Fruit fly (Drosophila melanogaster): ENCODE measurements around the gene IntS11.

Gene IntS11

DNA sequence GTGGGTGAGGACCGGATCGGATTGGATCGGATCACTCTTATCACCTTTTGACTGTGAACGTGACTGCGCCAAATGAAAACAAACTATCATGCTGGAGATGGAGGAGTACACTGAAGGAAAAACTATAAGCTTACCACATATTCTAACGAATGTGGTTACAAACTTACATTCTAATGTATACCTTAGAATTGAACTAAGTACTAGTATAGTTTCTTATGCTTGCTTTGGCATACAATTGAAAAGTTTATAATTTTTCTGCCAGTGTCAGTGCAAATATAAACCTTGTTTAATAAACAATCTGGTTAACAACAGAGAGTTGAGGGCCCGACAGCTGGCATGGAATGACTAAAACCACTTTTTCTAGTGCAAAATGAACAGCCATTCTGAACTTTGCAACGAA, 27.6 kb upstream of the IntS11 start (continued):
- TF ChIP-seq Max (GFP tag; optimal IDR thresholded peaks at IDR 0.05) (no peak), abd-A (tag; optimal IDR thresholded peaks at IDR 0.05) (no peak), cad (GFP tag; optimal IDR thresholded peaks at IDR 0.05) (no peak), ase (GFP tag; IDR thresholded peaks at IDR 0.05) (peak; percentile 34; the same call in 1 of the 3 replicates), gsb-n (tag; optimal IDR thresholded peaks at IDR 0.05) (peak; percentile 16), CG15479 (GFP tag; optimal IDR thresholded peaks at IDR 0.05) (no peak), Dad (GFP tag; optimal IDR thresholded peaks at IDR 0.05) (no peak), CG16815 (GFP tag; optimal IDR thresholded peaks at IDR 0.05) (no peak), cg (GFP tag; optimal IDR thresholded peaks at IDR 0.05) (no peak), Blimp-1 (GFP tag; optimal IDR thresholded peaks at IDR 0.05) (peak; percentile 43), gt (GFP tag; IDR thresholded peaks at IDR 0.05) (no peak), tup (GFP tag; optimal IDR thresholded peaks at IDR 0.05) (no peak), CG18476 (GFP tag; optimal IDR thresholded peaks at IDR 0.05) (no peak), CG11723 (GFP tag; optimal IDR thresholded peaks at IDR 0.05) (no peak), da (GFP tag; optimal IDR thresholded peaks at IDR 0.05) (no peak), CG8924 (tag; optimal IDR thresholded peaks at IDR 0.05) (no peak), CG10147 (GFP tag; optimal IDR thresholded peaks at IDR 0.05) (no peak), CG4854 (GFP tag; optimal IDR thresholded peaks at IDR 0.05) (no peak), Optix (GFP tag; IDR thresholded peaks at IDR 0.05) (no peak), Hr78 (GFP tag; optimal IDR thresholded peaks at IDR 0.05) (peak in 1 of 2 experiments; percentile 31), Pdp1 (GFP tag; optimal IDR thresholded peaks at IDR 0.05) (peak in 1 of 2 experiments; percentile 17), CG8388 (GFP tag; optimal IDR thresholded peaks at IDR 0.05) (peak; percentile 53), CG4820 (GFP tag; optimal IDR thresholded peaks at IDR 0.05) (peak; percentile 47), Scr (GFP tag; IDR thresholded peaks at IDR 0.05; ENCODE audit: partially characterized antibody) (no peak), CG10321 (GFP tag; IDR thresholded peaks at IDR 0.05) (no peak), sisA (GFP tag; IDR thresholded peaks at IDR 0.05) (peak; percentile 59), Sox102F (GFP tag; optimal IDR thresholded peaks at IDR 0.05) (peak; percentile 73), bcd (GFP tag; optimal IDR thresholded peaks at IDR 0.05) (no peak), oc (tag; optimal IDR thresholded peaks at IDR 0.05) (no peak), CG17359 (tag; optimal IDR thresholded peaks at IDR 0.05) (peak; percentile 55), bsh (GFP tag; optimal IDR thresholded peaks at IDR 0.05) (peak in 1 of 2 experiments; percentile 47), cwo (GFP tag; optimal IDR thresholded peaks at IDR 0.05) (peak; percentile 24), jing (GFP tag; optimal IDR thresholded peaks at IDR 0.05) (peak; percentile 41), onecut (GFP tag; IDR thresholded peaks at IDR 0.05) (peak; percentile 9; the same call in 1 of the 2 replicates), HLH3B (GFP tag; IDR thresholded peaks at IDR 0.05) (peak; percentile 43), vvl (GFP tag; IDR thresholded peaks at IDR 0.05) (peak; percentile 51), CG14667 (GFP tag; IDR thresholded peaks at IDR 0.05) (0 out of 2 replicates have a peak, but pooled peaks have one; percentile 39), esg (GFP tag; conservative IDR thresholded peaks at IDR 0.05) (peak; percentile 43), gfzf (GFP tag; optimal IDR thresholded peaks at IDR 0.05) (no peak), HmgD (GFP tag; optimal IDR thresholded peaks at IDR 0.05) (no peak), sens-2 (GFP tag; IDR thresholded peaks at IDR 0.05) (no peak; the same call in 1 of the 2 replicates), hkb (optimal IDR thresholded peaks at IDR 0.05) (no peak), hkb (GFP tag; IDR thresholded peaks at IDR 0.05) (peak; percentile 35; the same call in 1 of the 2 replicates), CG13424 (tag; optimal IDR thresholded peaks at IDR 0.05) (peak; percentile 22), Myb (GFP tag; optimal IDR thresholded peaks at IDR 0.05) (no peak), Hr51 (GFP tag; optimal IDR thresholded peaks at IDR 0.05) (peak in 1 of 2 experiments; percentile 36), slou (GFP tag; optimal IDR thresholded peaks at IDR 0.05) (no peak), dysf (GFP tag; IDR thresholded peaks at IDR 0.05) (peak; percentile 30; the same call in 1 of the 3 replicates), tio (GFP tag; optimal IDR thresholded peaks at IDR 0.05) (no peak), Hr39 (optimal IDR thresholded peaks at IDR 0.05) (no peak), grn (GFP tag; optimal IDR thresholded peaks at IDR 0.05) (no peak)

Data from whole organism, embryonic.